Fruit fly (Drosophila melanogaster): ENCODE data around the gene CG17168.

Gene CG17168

DNA sequence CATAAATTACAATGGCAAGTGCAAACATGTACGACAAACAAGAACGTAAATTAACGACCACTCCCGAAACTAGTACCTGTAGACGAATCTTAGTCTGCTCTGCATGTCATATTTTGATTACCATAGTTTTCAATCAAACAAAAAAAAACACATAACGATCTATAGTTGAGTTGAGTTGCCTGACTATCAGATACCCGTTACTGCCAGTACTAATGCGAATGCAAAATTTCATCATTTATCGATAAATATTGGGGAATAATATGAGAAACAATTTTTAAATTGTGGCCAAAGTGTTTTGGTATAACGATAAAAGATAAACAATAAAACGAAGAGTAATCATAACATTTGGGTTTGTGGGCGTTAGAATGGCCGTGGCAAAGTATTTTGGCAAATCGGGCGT, 7.9 kb downstream of the CG17168 start:
- TF ChIP-seq CG14711 (tag; optimal IDR thresholded peaks at IDR 0.05) (no peak), CG12768 (GFP tag; optimal IDR thresholded peaks at IDR 0.05) (no peak), kay (GFP tag; ENCODE audit: borderline replicate concordance) (peak; percentile 26), toe (GFP tag; optimal IDR thresholded peaks at IDR 0.05) (no peak), tj (GFP tag; optimal IDR thresholded peaks at IDR 0.05) (no peak)

DNA sequence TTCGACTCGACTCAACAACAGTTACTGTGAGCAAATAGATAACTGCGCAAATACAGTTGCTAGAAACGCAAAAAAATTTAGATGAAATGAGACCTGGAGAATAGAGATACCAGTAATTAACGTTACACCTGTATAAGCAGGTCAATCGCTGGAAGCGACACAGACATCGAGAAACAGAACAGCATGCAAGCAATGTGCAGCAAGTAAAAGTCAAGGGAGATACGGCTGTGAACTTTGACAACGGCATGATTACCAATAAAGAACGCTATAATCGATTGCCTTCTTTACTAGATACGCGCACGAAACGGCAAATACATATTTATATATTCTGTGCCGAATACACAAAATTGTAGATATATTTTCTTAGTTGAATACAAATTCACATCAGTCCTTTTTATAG, 8.8 kb downstream of the CG17168 start:
- TF ChIP-seq bab1 (GFP tag; optimal IDR thresholded peaks at IDR 0.05) (no peak), tj (GFP tag; optimal IDR thresholded peaks at IDR 0.05) (no peak), Crg-1 (GFP tag; optimal IDR thresholded peaks at IDR 0.05) (no peak), CG12768 (GFP tag; optimal IDR thresholded peaks at IDR 0.05) (no peak), kay (GFP tag; ENCODE audit: borderline replicate concordance) (no peak), Clk (GFP tag; optimal IDR thresholded peaks at IDR 0.05) (no peak), Hr96 (GFP tag; optimal IDR thresholded peaks at IDR 0.05) (no peak), CG11617 (GFP tag; optimal IDR thresholded peaks at IDR 0.05) (no peak), CG1620 (GFP tag; optimal IDR thresholded peaks at IDR 0.05) (no peak), toe (GFP tag; optimal IDR thresholded peaks at IDR 0.05) (no peak), CG33017 (tag; optimal IDR thresholded peaks at IDR 0.05) (no peak), CG7045 (GFP tag; optimal IDR thresholded peaks at IDR 0.05) (no peak), cnc (optimal IDR thresholded peaks at IDR 0.05) (no peak), CG7101 (tag; optimal IDR thresholded peaks at IDR 0.05) (no peak), Mnt (GFP tag; optimal IDR thresholded peaks at IDR 0.05) (no peak), pad (GFP tag; optimal IDR thresholded peaks at IDR 0.05) (no peak), CG5204 (GFP tag; optimal IDR thresholded peaks at IDR 0.05) (no peak), ovo (GFP tag; optimal IDR thresholded peaks at IDR 0.05) (no peak), CG14711 (tag; optimal IDR thresholded peaks at IDR 0.05) (no peak)

DNA sequence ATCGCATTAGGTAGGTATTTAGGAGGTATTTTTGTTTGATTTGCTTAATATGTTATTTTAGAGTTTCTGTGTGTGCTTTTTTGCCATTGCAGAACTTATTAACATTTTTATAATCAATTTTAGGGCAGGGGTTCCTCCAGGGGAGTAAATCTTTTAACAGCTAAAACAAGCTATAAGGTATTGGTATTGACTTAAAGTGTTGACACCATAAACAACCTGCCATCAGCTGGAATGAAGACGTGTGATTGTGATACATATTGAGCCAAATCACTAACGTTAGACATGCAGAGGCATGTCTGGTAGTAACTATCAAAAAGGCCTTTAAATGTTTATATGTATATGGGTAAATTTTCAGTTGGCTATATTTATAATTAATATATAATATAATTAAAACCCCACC, 9.3 kb downstream of the CG17168 start:
- TF ChIP-seq Mnt (GFP tag; optimal IDR thresholded peaks at IDR 0.05) (no peak), toe (GFP tag; optimal IDR thresholded peaks at IDR 0.05) (no peak), cic (GFP tag; optimal IDR thresholded peaks at IDR 0.05) (no peak), Hr96 (GFP tag; optimal IDR thresholded peaks at IDR 0.05) (no peak), CG1620 (GFP tag; optimal IDR thresholded peaks at IDR 0.05) (no peak), CG14711 (tag; optimal IDR thresholded peaks at IDR 0.05) (no peak), bab1 (GFP tag; optimal IDR thresholded peaks at IDR 0.05) (no peak), ovo (GFP tag; optimal IDR thresholded peaks at IDR 0.05) (no peak), Clk (GFP tag; optimal IDR thresholded peaks at IDR 0.05) (no peak), CG33017 (tag; optimal IDR thresholded peaks at IDR 0.05) (no peak), pad (GFP tag; optimal IDR thresholded peaks at IDR 0.05) (no peak), CG7101 (tag; optimal IDR thresholded peaks at IDR 0.05) (no peak), cnc (optimal IDR thresholded peaks at IDR 0.05) (no peak), CG5204 (GFP tag; optimal IDR thresholded peaks at IDR 0.05) (no peak), kay (GFP tag; ENCODE audit: borderline replicate concordance) (no peak)

DNA sequence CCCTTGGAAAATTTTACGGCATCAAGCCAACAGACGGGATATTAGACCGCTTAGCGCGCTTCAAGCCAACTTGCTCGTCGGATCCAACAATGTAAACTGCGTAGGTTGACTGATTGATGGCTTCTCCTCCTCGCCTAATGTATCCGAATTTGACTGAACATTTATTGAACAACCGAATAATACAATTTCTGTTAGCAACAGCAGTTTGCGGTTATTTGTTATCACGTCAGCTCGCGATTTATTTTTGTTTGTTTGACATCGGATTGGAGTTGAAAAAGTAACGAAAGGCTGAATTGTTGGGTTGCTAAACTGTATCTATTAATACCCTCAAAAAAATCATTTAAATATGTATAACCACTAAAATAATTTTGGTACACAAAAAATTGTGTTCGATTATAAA, 10.0 kb downstream of the CG17168 start, which contains the start of gene CG17159:
TSS of gene CG17159 (minus strand) at position 101 of the 400 bp plus-strand sequence.
- TF ChIP-seq bab1 (GFP tag; optimal IDR thresholded peaks at IDR 0.05) (no peak), pad (GFP tag; optimal IDR thresholded peaks at IDR 0.05) (no peak), CG14711 (tag; optimal IDR thresholded peaks at IDR 0.05) (no peak), CG33017 (tag; optimal IDR thresholded peaks at IDR 0.05) (no peak), cnc (optimal IDR thresholded peaks at IDR 0.05) (no peak), ovo (GFP tag; optimal IDR thresholded peaks at IDR 0.05) (no peak), kay (GFP tag; ENCODE audit: borderline replicate concordance) (no peak), CG7101 (tag; optimal IDR thresholded peaks at IDR 0.05) (no peak), cic (GFP tag; optimal IDR thresholded peaks at IDR 0.05) (no peak), CG5204 (GFP tag; optimal IDR thresholded peaks at IDR 0.05) (no peak), CG1620 (GFP tag; optimal IDR thresholded peaks at IDR 0.05) (no peak), CG12768 (GFP tag; optimal IDR thresholded peaks at IDR 0.05) (no peak), toe (GFP tag; optimal IDR thresholded peaks at IDR 0.05) (no peak), Mnt (GFP tag; optimal IDR thresholded peaks at IDR 0.05) (no peak), Hr96 (GFP tag; optimal IDR thresholded peaks at IDR 0.05) (no peak), Clk (GFP tag; optimal IDR thresholded peaks at IDR 0.05) (no peak), tj (GFP tag; optimal IDR thresholded peaks at IDR 0.05) (no peak), CG7045 (GFP tag; optimal IDR thresholded peaks at IDR 0.05) (no peak)

DNA sequence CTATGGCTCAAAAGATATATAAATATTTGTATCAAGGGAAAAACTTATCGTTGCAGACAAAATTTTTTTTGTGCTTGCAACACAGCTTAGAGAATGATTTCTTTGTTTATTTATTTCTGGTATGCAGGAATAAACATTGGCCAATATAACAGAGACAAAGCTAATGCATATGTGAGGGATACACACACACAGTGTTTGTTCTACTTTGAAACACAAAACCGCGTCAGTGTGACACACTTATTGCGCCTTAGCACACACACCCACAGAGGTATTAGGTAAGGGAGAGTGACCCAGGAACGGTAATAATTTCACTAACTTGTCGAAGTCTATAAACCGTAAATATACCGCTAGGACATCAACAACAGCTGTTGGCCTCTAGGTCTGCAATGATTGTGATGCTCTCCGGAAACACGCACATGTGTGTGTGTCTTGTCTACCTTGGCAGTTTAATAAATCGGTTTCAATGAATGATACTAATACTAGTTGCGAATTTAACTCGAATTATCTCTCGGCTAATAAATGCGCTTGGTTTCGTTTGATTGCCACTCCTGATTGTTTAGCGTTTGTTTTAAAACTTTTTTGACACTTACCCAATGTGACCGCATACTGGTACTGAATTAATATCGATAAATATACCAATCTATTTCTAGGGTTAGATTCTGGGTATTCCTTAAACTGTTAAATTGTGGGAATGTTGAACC, 13.7 kb downstream of the CG17168 start, which contains the start of gene CG17162:
TSS of gene CG17162 (minus strand) at position 619 of the 701 bp plus-strand sequence.
- peak; percentile 25 for TF ChIP-seq pad (GFP tag; optimal IDR thresholded peaks at IDR 0.05)
- no peak for TF ChIP-seq kay (GFP tag; ENCODE audit: borderline replicate concordance)
- TF ChIP-seq bab1 (GFP tag; optimal IDR thresholded peaks at IDR 0.05) = peak; percentile 25
- peak; percentile 20 for TF ChIP-seq ovo (GFP tag; optimal IDR thresholded peaks at IDR 0.05)

DNA sequence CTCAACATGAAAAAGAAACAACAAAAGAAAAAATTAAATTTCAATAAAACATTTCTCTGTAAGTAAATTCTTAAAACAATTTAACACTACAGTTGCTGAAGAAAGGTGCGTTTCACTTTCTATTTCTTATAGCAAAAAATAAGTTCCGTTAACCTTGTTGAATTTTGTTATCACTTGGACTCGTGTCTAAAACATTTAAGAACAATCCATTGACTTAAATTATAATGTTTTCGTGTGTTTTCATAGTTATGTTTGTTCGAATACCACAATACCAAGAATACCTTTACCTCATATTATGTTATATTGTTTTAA, 14.2 kb downstream of the CG17168 start:
- no peak for TF ChIP-seq Hr96 (GFP tag; optimal IDR thresholded peaks at IDR 0.05)
- no peak for TF ChIP-seq cic (GFP tag; optimal IDR thresholded peaks at IDR 0.05)
- no peak for TF ChIP-seq CG5204 (GFP tag; optimal IDR thresholded peaks at IDR 0.05)
- no peak for TF ChIP-seq CG33017 (tag; optimal IDR thresholded peaks at IDR 0.05)
- TF ChIP-seq bab1 (GFP tag; optimal IDR thresholded peaks at IDR 0.05) = no peak
- TF ChIP-seq CG11617 (GFP tag; optimal IDR thresholded peaks at IDR 0.05) = no peak
- no peak for TF ChIP-seq cnc (optimal IDR thresholded peaks at IDR 0.05)
- no peak for TF ChIP-seq Clk (GFP tag; optimal IDR thresholded peaks at IDR 0.05)

DNA sequence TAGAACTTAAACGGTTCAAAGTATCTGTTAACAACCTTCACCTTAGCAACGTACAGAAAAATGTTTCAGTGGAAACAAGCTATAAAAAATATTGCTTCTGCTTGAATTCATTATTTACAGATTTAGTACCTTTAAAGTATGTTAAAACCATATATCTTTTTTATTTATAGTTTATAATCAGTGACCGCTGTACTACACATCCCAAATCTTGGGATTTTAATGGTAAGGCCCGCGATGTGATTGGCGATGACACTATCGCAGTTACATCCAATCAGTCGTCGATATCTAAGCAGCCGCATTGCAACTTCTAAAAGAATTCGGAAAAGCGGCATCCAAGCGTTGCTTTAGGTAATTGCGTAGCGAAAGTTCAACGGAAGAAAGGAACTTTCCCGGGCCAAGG, 14.7 kb downstream of the CG17168 start:
- TF ChIP-seq Mnt (GFP tag; optimal IDR thresholded peaks at IDR 0.05) (no peak), CG1620 (GFP tag; optimal IDR thresholded peaks at IDR 0.05) (peak; percentile 7)
